Worm (Caenorhabditis elegans) whole organism, mixed stage, embryonic: ENCODE results near the gene algn-13.

Experiments used
- ceh-43 ChIP-seq: fragments of 200-800 bp; sonication (Bioruptor generic); optimal IDR thresholded peaks from 2 replicates; lab custom pipeline; 2018; ENCODE audit warnings: mild to moderate bottlenecking, missing genetic modification characterization, moderate library complexity, missing compliant biosample characterization
- drap-1 ChIP-seq: fragments of 200-800 bp; sonication (Bioruptor generic); optimal IDR thresholded peaks from 3 replicates; lab custom pipeline; 2018; ENCODE audit warnings: mild to moderate bottlenecking, missing genetic modification characterization, missing compliant biosample characterization
- elt-1 ChIP-seq: sonication (generic microtip); optimal IDR thresholded peaks from 2 replicates; lab custom pipeline; 2017; ENCODE audit warnings: missing genetic modification characterization, mild to moderate bottlenecking, missing compliant biosample characterization, antibody characterized with exemption, moderate library complexity, borderline replicate concordance; ENCODE audit not compliant: insufficient read depth
- elt-3 ChIP-seq: fragments of 150-350 bp; optimal IDR thresholded peaks from 2 replicates; lab custom pipeline; 2014; ENCODE audit warnings: missing biosample characterization, missing genetic modification characterization
- nhr-2 ChIP-seq: fragments of 150-350 bp; optimal IDR thresholded peaks from 2 replicates; lab custom pipeline; 2014; ENCODE audit warnings: missing biosample characterization, missing genetic modification characterization
- nhr-76 ChIP-seq: sonication (generic microtip); optimal IDR thresholded peaks from 2 replicates; lab custom pipeline; 2017; ENCODE audit warnings: missing biosample characterization, missing genetic modification characterization
- pha-4 ChIP-seq: fragments of 150-350 bp; optimal IDR thresholded peaks from 2 replicates; lab custom pipeline; 2018; ENCODE audit warnings: missing biosample characterization, missing genetic modification reagents, missing genetic modification characterization
- sptf-1 ChIP-seq: sonication (generic microtip); optimal IDR thresholded peaks from 2 replicates; lab custom pipeline; 2017; ENCODE audit warnings: mild to moderate bottlenecking, missing genetic modification characterization, moderate library complexity, missing compliant biosample characterization
- unc-39 ChIP-seq: fragments of 150-350 bp; optimal IDR thresholded peaks from 2 replicates; lab custom pipeline; 2014; ENCODE audit warnings: missing biosample characterization, missing genetic modification characterization
- unc-62 ChIP-seq: fragments of 150-350 bp; optimal IDR thresholded peaks from 2 replicates; lab custom pipeline; 2014; ENCODE audit warnings: missing biosample characterization, missing genetic modification reagents, missing genetic modification characterization
- zip-8 ChIP-seq: fragments of 150-350 bp; optimal IDR thresholded peaks from 2 replicates; lab custom pipeline; 2014; ENCODE audit warnings: missing biosample characterization, missing genetic modification characterization

ce11 chrV:14011427-14011826 lies 49.6 kb upstream of the algn-13 start:
- TF ChIP-seq nhr-76: no peak
- no peak for TF ChIP-seq unc-62 (GFP tag; lab: Kevin White, UChicago)
- TF ChIP-seq nhr-2 (tag; lab: Kevin White, UChicago): no peak
- no peak for TF ChIP-seq elt-1 (tag; lab: Kevin White, UChicago)
- no peak for TF ChIP-seq pha-4 (tag; lab: Kevin White, UChicago)
- TF ChIP-seq elt-3: no peak
- no peak for TF ChIP-seq sptf-1 (tag; lab: Kevin White, UChicago)
- no peak for TF ChIP-seq zip-8
- TF ChIP-seq ceh-43 (GFP tag; lab: Kevin White, UChicago): no peak
- no peak for TF ChIP-seq unc-39 (tag; lab: Kevin White, UChicago)
- TF ChIP-seq drap-1: no peak
